Worm (Caenorhabditis elegans): ENCODE measurements around the gene C13F10.1.

DNA sequence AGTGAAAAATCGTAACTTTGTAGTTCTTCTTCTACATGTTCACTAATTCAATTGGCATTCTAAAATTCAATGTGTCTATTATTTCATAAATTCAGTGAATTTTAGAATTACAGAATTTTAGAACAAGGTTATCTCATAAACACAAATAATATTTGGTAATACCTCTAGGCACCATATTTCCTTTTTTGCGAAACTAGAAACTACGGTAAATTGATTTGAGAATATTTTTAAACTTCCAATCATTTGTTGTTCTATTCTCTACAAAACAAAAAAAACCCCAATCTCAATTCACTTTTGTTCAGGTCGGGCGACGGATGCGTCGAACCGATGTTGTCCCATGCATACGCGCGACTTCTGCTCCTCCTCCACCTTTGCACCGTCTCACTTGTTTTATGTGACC, 23.9 kb upstream of the C13F10.1 start, which contains the start of gene F09G2.1:
- TF ChIP-seq pha-4 (tag; optimal IDR thresholded peaks at IDR 0.05) = no peak
- TF ChIP-seq ceh-2 (tag; optimal IDR thresholded peaks at IDR 0.05) = no peak
- no peak for TF ChIP-seq nhr-11 (tag; optimal IDR thresholded peaks at IDR 0.05)
- TF ChIP-seq ceh-9 (tag; optimal IDR thresholded peaks at IDR 0.05) = no peak
- no peak for TF ChIP-seq pros-1 (tag; optimal IDR thresholded peaks at IDR 0.05)
- TF ChIP-seq pqm-1 (tag; optimal IDR thresholded peaks at IDR 0.05) = no peak
